Fruit fly (Drosophila melanogaster) whole organism, embryonic: ENCODE measurements around the gene CG7289.

Experiments
- BtbVII ChIP-seq: fragments of 200-800 bp; sonication (Bioruptor generic); optimal IDR thresholded peaks from 3 replicates; lab custom pipeline; 2017; ENCODE audit warnings: missing biosample characterization, mild to moderate bottlenecking, missing genetic modification characterization
- CG10209 ChIP-seq: fragments of 200-800 bp; sonication (Bioruptor generic); optimal IDR thresholded peaks from 3 replicates; lab custom pipeline; 2017; ENCODE audit warnings: missing biosample characterization, mild to moderate bottlenecking, missing genetic modification characterization, missing genetic modification reagents
- CG1024 ChIP-seq: fragments of 200-800 bp; sonication (Bioruptor generic); IDR thresholded peaks from 2 replicates; pipeline ENCODE4 v1.3.6; 2022; ENCODE audit warnings: missing biosample characterization, missing genetic modification characterization
- CG10543 ChIP-seq: fragments of 200-800 bp; sonication (Bioruptor generic); optimal IDR thresholded peaks from 3 replicates; lab custom pipeline; 2017; ENCODE audit warnings: missing biosample characterization, mild to moderate bottlenecking, missing genetic modification characterization, moderate library complexity
- CG12155 ChIP-seq: fragments of 200-800 bp; sonication (Bioruptor generic); optimal IDR thresholded peaks from 3 replicates; lab custom pipeline; 2016; ENCODE audit warnings: missing biosample characterization, missing genetic modification characterization
- CG16813 ChIP-seq: fragments of 200-800 bp; sonication (Bioruptor generic); IDR thresholded peaks from 3 replicates; pipeline ENCODE4 v1.3.6; 2022; ENCODE audit warnings: missing biosample characterization, missing genetic modification characterization; ENCODE audit not compliant: partially characterized antibody
- CG17359 ChIP-seq: fragments of 200-800 bp; sonication (Bioruptor generic); optimal IDR thresholded peaks from 3 replicates; lab custom pipeline; 2018; ENCODE audit warnings: missing biosample characterization, mild to moderate bottlenecking, missing genetic modification characterization, moderate library complexity
- CG30020 ChIP-seq: fragments of 200-800 bp; optimal IDR thresholded peaks from 2 replicates; lab custom pipeline; 2019; ENCODE audit warnings: missing biosample characterization, mild to moderate bottlenecking, missing genetic modification characterization, moderate library complexity
- CG3995 ChIP-seq: fragments of 200-800 bp; sonication (Bioruptor generic); optimal IDR thresholded peaks from 3 replicates; lab custom pipeline; 2016; ENCODE audit warnings: missing biosample characterization, missing genetic modification characterization
- CG4424 ChIP-seq: fragments of 200-800 bp; sonication (Bioruptor generic); optimal IDR thresholded peaks from 3 replicates; lab custom pipeline; 2016; ENCODE audit warnings: missing biosample characterization, missing genetic modification characterization
- CG7372 ChIP-seq: fragments of 200-800 bp; sonication (Bioruptor generic); IDR thresholded peaks from 2 replicates; pipeline ENCODE4 v1.3.6; 2022; ENCODE audit warnings: missing biosample characterization, missing genetic modification characterization
- CG7786 ChIP-seq: fragments of 200-800 bp; sonication (Bioruptor generic); optimal IDR thresholded peaks from 2 replicates; lab custom pipeline; 2016; ENCODE audit warnings: missing biosample characterization, missing genetic modification characterization
- CG8290 ChIP-seq, 3 experiments: fragments of 200-800 bp; sonication (Bioruptor generic); optimal IDR thresholded peaks; 2 replicates each; lab custom pipeline; 2016 to 2019; ENCODE audit warnings: missing biosample characterization in 3 of 3, missing genetic modification characterization in 3 of 3, mild to moderate bottlenecking in 2 of 3, moderate library complexity in 1 of 3
- CG8765 ChIP-seq: fragments of 200-800 bp; sonication (Bioruptor generic); IDR thresholded peaks from 2 replicates; pipeline ENCODE4 v1.3.6; 2022; ENCODE audit warnings: missing biosample characterization, missing genetic modification characterization
- Dfd ChIP-seq, 2 experiments: fragments of >200 bp; optimal IDR thresholded peaks; 2 replicates each; lab custom pipeline; 2017; ENCODE audit warnings: missing biosample characterization in 2 of 2, missing genetic modification characterization in 2 of 2
- Dll ChIP-seq: fragments of 200-800 bp; sonication (Bioruptor generic); IDR thresholded peaks from 4 replicates; pipeline ENCODE4 v1.3.6; 2022; ENCODE audit warnings: missing biosample characterization, missing genetic modification characterization; ENCODE audit not compliant: partially characterized antibody
- Dp ChIP-seq: fragments of 200-800 bp; sonication (Bioruptor generic); optimal IDR thresholded peaks from 2 replicates; lab custom pipeline; 2018; ENCODE audit warnings: missing biosample characterization, mild to moderate bottlenecking, missing genetic modification characterization, moderate library complexity
- Dref ChIP-seq: fragments of 200-800 bp; sonication (Bioruptor generic); IDR thresholded peaks from 2 replicates; pipeline ENCODE4 v1.3.6; 2022; ENCODE audit warnings: missing biosample characterization, missing genetic modification characterization
- HLHmδ ChIP-seq: fragments of 200-800 bp; sonication (Bioruptor generic); optimal IDR thresholded peaks from 2 replicates; lab custom pipeline; 2018; ENCODE audit warnings: missing biosample characterization, mild to moderate bottlenecking, missing genetic modification characterization, moderate library complexity
- Meics ChIP-seq: fragments of 200-800 bp; sonication (Bioruptor generic); optimal IDR thresholded peaks from 2 replicates; lab custom pipeline; 2017; ENCODE audit warnings: missing biosample characterization, mild to moderate bottlenecking, missing genetic modification characterization
- NC2α ChIP-seq: fragments of 200-800 bp; sonication (Bioruptor generic); optimal IDR thresholded peaks from 2 replicates; lab custom pipeline; 2016; ENCODE audit warnings: missing biosample characterization, missing genetic modification characterization
- NFAT ChIP-seq: fragments of 200-800 bp; sonication (Bioruptor generic); IDR thresholded peaks from 2 replicates; pipeline ENCODE4 v1.3.6; 2022; ENCODE audit warnings: missing biosample characterization, missing genetic modification characterization
- Pdp1 ChIP-seq, 2 experiments: fragments of 200-800 bp; sonication (Bioruptor generic); optimal IDR thresholded peaks; 3 replicates each; lab custom pipeline; 2016; ENCODE audit warnings: missing biosample characterization in 2 of 2, missing genetic modification characterization in 2 of 2, mild to moderate bottlenecking in 1 of 2, moderate library complexity in 1 of 2
- amos ChIP-seq: fragments of 200-800 bp; sonication (Bioruptor generic); IDR thresholded peaks from 2 replicates; pipeline ENCODE4 v1.3.6; 2022; ENCODE audit warnings: missing biosample characterization, missing genetic modification characterization; ENCODE audit not compliant: partially characterized antibody
- bsh ChIP-seq, 2 experiments: fragments of 200-800 bp; sonication (Bioruptor generic); optimal IDR thresholded peaks; 2 replicates each; lab custom pipeline; 2017 to 2018; ENCODE audit warnings: mild to moderate bottlenecking in 2 of 2, missing biosample characterization in 2 of 2, missing genetic modification characterization in 2 of 2, moderate library complexity in 1 of 2
- dpn ChIP-seq, 2 experiments: fragments of 200-800 bp; sonication (Bioruptor generic); optimal IDR thresholded peaks; 3 replicates each; lab custom pipeline; 2016; ENCODE audit warnings: missing biosample characterization in 2 of 2, missing genetic modification characterization in 2 of 2
- fru ChIP-seq: fragments of >200 bp; optimal IDR thresholded peaks from 2 replicates; lab custom pipeline; 2017
- fu2 ChIP-seq: fragments of 200-800 bp; sonication (Bioruptor generic); optimal IDR thresholded peaks from 2 replicates; lab custom pipeline; 2016; ENCODE audit warnings: missing biosample characterization, missing genetic modification characterization
- gce ChIP-seq: fragments of 200-800 bp; sonication (Bioruptor generic); IDR thresholded peaks from 3 replicates; pipeline ENCODE4 v1.3.6; 2022; ENCODE audit warnings: missing biosample characterization, missing genetic modification characterization
- ind ChIP-seq: fragments of 200-800 bp; sonication (Bioruptor generic); optimal IDR thresholded peaks from 3 replicates; lab custom pipeline; 2016; ENCODE audit warnings: missing biosample characterization, missing genetic modification characterization
- insv ChIP-seq, 2 experiments: fragments of 200-800 bp; sonication (Bioruptor generic); optimal IDR thresholded peaks; 3 replicates each; lab custom pipeline; 2016 to 2018; ENCODE audit warnings: missing biosample characterization in 2 of 2, missing genetic modification characterization in 2 of 2
- nmo ChIP-seq: fragments of 200-800 bp; sonication (Bioruptor generic); optimal IDR thresholded peaks from 2 replicates; lab custom pipeline; 2018; ENCODE audit warnings: missing biosample characterization, mild to moderate bottlenecking, missing genetic modification characterization, moderate library complexity
- pan ChIP-seq, 4 experiments: fragments of >200 bp in 3 of 4; fragments of 200-800 bp in 1 of 4; sonication (Bioruptor generic) in 1 of 4; optimal IDR thresholded peaks in 3 of 4; IDR thresholded peaks in 1 of 4; 2 replicates each; pipeline versions ENCODE4 v1.3.6 to Lab custom; 2017 to 2022; ENCODE audit warnings: missing biosample characterization in 2 of 4, missing genetic modification characterization in 2 of 4, mixed read lengths in 1 of 4
- phol ChIP-seq: fragments of 200-800 bp; sonication (Bioruptor generic); optimal IDR thresholded peaks from 3 replicates; lab custom pipeline; 2018; ENCODE audit warnings: missing biosample characterization, mild to moderate bottlenecking, missing genetic modification characterization, moderate library complexity
- sens-2 ChIP-seq: fragments of 200-800 bp; sonication (Bioruptor generic); IDR thresholded peaks from 2 replicates; pipeline ENCODE4 v1.3.6; 2022; ENCODE audit warnings: missing biosample characterization, missing genetic modification characterization
- sob ChIP-seq: fragments of 200-800 bp; sonication (Bioruptor generic); IDR thresholded peaks from 2 replicates; pipeline ENCODE4 v1.3.6; 2022; ENCODE audit warnings: missing biosample characterization, missing genetic modification characterization
- trem ChIP-seq: fragments of 200-800 bp; optimal IDR thresholded peaks from 3 replicates; lab custom pipeline; 2019; ENCODE audit warnings: missing biosample characterization, mild to moderate bottlenecking, missing genetic modification characterization, moderate library complexity
- zen ChIP-seq: fragments of 200-800 bp; sonication (Bioruptor generic); optimal IDR thresholded peaks from 3 replicates; lab custom pipeline; 2018; ENCODE audit warnings: missing biosample characterization, mild to moderate bottlenecking, missing genetic modification characterization, moderate library complexity

Gene CG7289

DNA sequence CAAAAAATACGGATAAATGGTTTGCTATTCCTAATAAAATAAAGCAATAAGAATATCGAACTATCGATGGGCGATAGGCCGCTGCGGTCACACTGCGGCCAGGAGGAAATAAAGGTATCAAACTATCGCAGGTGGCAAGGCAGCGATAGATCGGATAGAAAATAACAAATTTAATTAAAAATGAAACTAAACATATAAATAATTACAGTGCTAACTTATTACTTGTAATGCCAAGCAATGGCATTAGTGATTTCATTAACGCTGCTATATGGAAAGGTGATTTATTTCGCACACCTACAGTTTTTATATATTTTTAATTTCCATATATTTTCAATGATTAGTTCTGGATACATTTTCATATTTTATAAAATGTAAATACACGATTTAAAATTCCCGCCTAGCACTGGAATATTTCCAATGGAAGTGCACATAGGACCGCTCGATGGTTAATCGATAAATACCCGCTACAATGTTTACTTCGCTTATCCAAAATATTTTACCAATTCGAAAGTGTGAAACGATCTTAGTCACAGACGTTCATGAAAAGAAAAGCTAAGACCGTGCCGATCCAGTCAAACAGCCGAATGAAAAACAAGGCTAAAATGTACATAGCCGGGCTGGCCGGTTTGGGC lies 1.2 kb upstream of the CG7289 start, which contains the start of the genes CG15356 and CG15362 (continued):
- no peak for TF ChIP-seq HLHmδ
- TF ChIP-seq CG30020 (tag; lab: Kevin White, UChicago), result peak; percentile 38
- TF ChIP-seq pan (optimal IDR thresholded peaks at IDR 0.05; lab: Kevin White, UChicago), result no peak
- TF ChIP-seq pan (GFP tag; optimal IDR thresholded peaks at IDR 0.05 in 1 of 2, IDR thresholded peaks at IDR 0.05 in 1 of 2), result peak in 1 of 2 experiments; percentile 60
- peak; percentile 22 for TF ChIP-seq ind (GFP tag; lab: Kevin White, UChicago)
- TF ChIP-seq zen (tag; lab: Kevin White, UChicago), result peak; percentile 7
- no peak for TF ChIP-seq CG4424 (GFP tag; lab: Kevin White, UChicago)
- TF ChIP-seq CG10543 (GFP tag; lab: Kevin White, UChicago), result peak; percentile 1
- TF ChIP-seq CG12155, result peak; percentile 44
- TF ChIP-seq Dp, result peak; percentile 65
- TF ChIP-seq CG8290 (GFP tag; optimal IDR thresholded peaks at IDR 0.05; lab: Kevin White, UChicago), result peak; percentile 16
- TF ChIP-seq CG8290 (tag; optimal IDR thresholded peaks at IDR 0.05; lab: Kevin White, UChicago), result no peak
- no peak for TF ChIP-seq CG1024 (GFP tag; lab: Robert Waterston, UW)
- TF ChIP-seq NFAT (GFP tag; lab: Robert Waterston, UW), result peak; percentile 71
- TF ChIP-seq NC2α (GFP tag; lab: Kevin White, UChicago), result no peak
- TF ChIP-seq sens-2 (GFP tag; lab: Robert Waterston, UW), result no peak
- peak in 1 of 2 experiments; percentile 71 for TF ChIP-seq insv (GFP tag; optimal IDR thresholded peaks at IDR 0.05; lab: Kevin White, UChicago)
- TF ChIP-seq Dref (GFP tag; lab: Robert Waterston, UW), result peak; percentile 90
- peak; percentile 36 to 49 for TF ChIP-seq dpn (GFP tag; optimal IDR thresholded peaks at IDR 0.05; lab: Kevin White, UChicago)
- peak; percentile 56 for TF ChIP-seq Meics (GFP tag; lab: Kevin White, UChicago)
- TF ChIP-seq fru (lab: Kevin White, UChicago), result no peak
- peak; percentile 48 for TF ChIP-seq trem (tag; lab: Kevin White, UChicago)
- peak; percentile 41; the same call in 1 of the 2 replicates for TF ChIP-seq CG8765 (GFP tag; lab: Robert Waterston, UW)
- peak; percentile 25 for TF ChIP-seq CG17359 (tag; lab: Kevin White, UChicago)
- TF ChIP-seq Dll (GFP tag; lab: Robert Waterston, UW), result peak; percentile 98
- peak; percentile 17 for TF ChIP-seq BtbVII (GFP tag; lab: Kevin White, UChicago)
- peak; percentile 52; the same call in 1 of the 2 replicates for TF ChIP-seq sob (GFP tag; lab: Robert Waterston, UW)
- TF ChIP-seq gce (GFP tag; lab: Robert Waterston, UW), result no peak
- TF ChIP-seq bsh (GFP tag; optimal IDR thresholded peaks at IDR 0.05; lab: Kevin White, UChicago), result peak in 1 of 2 experiments; percentile 4
- no peak for TF ChIP-seq CG7786 (GFP tag; lab: Kevin White, UChicago)
- peak; percentile 100 for TF ChIP-seq CG16813 (GFP tag; lab: Robert Waterston, UW)
- no peak for TF ChIP-seq CG7372 (GFP tag; lab: Robert Waterston, UW)
- peak; percentile 99 for TF ChIP-seq amos (GFP tag; lab: Robert Waterston, UW)
- TF ChIP-seq CG3995, result peak; percentile 88
- peak in 1 of 2 experiments; percentile 27 for TF ChIP-seq Pdp1 (GFP tag; optimal IDR thresholded peaks at IDR 0.05; lab: Kevin White, UChicago)
- peak; percentile 61 for TF ChIP-seq phol (tag; lab: Kevin White, UChicago)
- TF ChIP-seq fu2, result no peak
- TF ChIP-seq Dfd (GFP tag; optimal IDR thresholded peaks at IDR 0.05; lab: Kevin White, UChicago), result no peak
- peak; percentile 29 for TF ChIP-seq CG10209
- TF ChIP-seq nmo (GFP tag; lab: Kevin White, UChicago), result peak; percentile 64
